Worm (Caenorhabditis elegans): ENCODE data around the gene nhr-1.

The nhr-1 gene

DNA sequence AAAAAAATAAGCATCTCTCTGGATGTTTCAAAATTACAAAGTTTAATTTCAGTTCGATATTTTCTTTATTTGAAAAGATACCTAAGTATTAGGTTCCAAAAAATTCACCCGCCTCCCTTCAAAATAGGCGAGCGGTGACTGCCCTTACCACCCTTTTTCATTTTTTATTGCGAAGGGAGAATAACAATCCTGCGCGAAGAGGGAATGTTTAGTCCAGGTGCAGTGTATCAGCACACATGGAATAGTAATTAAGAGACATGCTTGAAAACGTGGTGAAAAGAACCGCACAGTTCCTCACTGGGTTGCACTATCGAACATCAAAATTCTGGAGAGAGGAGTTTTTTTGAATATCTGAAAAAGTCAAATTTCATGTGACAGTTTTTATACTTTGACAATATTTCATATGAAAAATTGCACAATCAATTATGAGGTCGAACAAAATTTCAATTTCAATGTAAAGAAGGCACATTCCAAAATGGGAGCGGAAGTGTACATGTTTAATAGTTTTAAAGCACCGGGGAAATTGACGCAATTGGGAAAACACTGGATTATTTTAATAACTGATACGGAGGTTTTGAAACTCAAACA is 30.6 kb downstream of the nhr-1 start (continued):
- no peak for TF ChIP-seq nhr-25 (tag; optimal IDR thresholded peaks at IDR 0.05; ENCODE audit: borderline replicate concordance, insufficient read depth)
- peak; percentile 95 for TF ChIP-seq F37D6.2 (tag; optimal IDR thresholded peaks at IDR 0.05)
- TF ChIP-seq mxl-2 (GFP tag; conservative IDR thresholded peaks at IDR 0.05) = peak; percentile 48; the same call in 1 of the 2 replicates
- TF ChIP-seq lin-15B (tag; optimal IDR thresholded peaks at IDR 0.05) = no peak
- TF ChIP-seq spr-1 (tag; optimal IDR thresholded peaks at IDR 0.05) = peak; percentile 92
- peak; percentile 91 for TF ChIP-seq ctbp-1 (GFP tag; IDR thresholded peaks at IDR 0.05)
- no peak for TF ChIP-seq zip-11 (GFP tag; IDR thresholded peaks at IDR 0.05)
- TF ChIP-seq fkh-10 (GFP tag; optimal IDR thresholded peaks at IDR 0.05) = peak; percentile 52
- TF ChIP-seq nhr-10 (tag; optimal IDR thresholded peaks at IDR 0.05) = no peak
- no peak for TF ChIP-seq nhr-111 (GFP tag; optimal IDR thresholded peaks at IDR 0.05)
- peak; percentile 90 for TF ChIP-seq saeg-2 (GFP tag; IDR thresholded peaks at IDR 0.05)
- TF ChIP-seq nhr-237 (tag; optimal IDR thresholded peaks at IDR 0.05) = peak; percentile 41
- TF ChIP-seq ama-1 (optimal IDR thresholded peaks at IDR 0.05) = no peak
- no peak for TF ChIP-seq cey-2 (tag; optimal IDR thresholded peaks at IDR 0.05; ENCODE audit: borderline replicate concordance, insufficient read depth)
- TF ChIP-seq nhr-102 (tag; optimal IDR thresholded peaks at IDR 0.05) = peak; percentile 97
- TF ChIP-seq madf-5 (GFP tag; IDR thresholded peaks at IDR 0.05) = peak in 1 of 2 experiments; percentile 90; a peak in 1 of 4 replicates
- TF ChIP-seq pqm-1 (tag; optimal IDR thresholded peaks at IDR 0.05) = no peak
- no peak for TF ChIP-seq snpc-4 (tag; optimal IDR thresholded peaks at IDR 0.05)
- TF ChIP-seq dmd-8 (GFP tag; IDR thresholded peaks at IDR 0.05) = no peak
- no peak for TF ChIP-seq gei-8 (GFP tag; optimal IDR thresholded peaks at IDR 0.05)
- no peak for TF ChIP-seq attf-4 (tag; optimal IDR thresholded peaks at IDR 0.05)
- TF ChIP-seq mes-2 (tag; optimal IDR thresholded peaks at IDR 0.05; ENCODE audit: poor library complexity, severe bottlenecking) = peak; percentile 93
- no peak for TF ChIP-seq set-16 (GFP tag; IDR thresholded peaks at IDR 0.05)
- TF ChIP-seq R02D3.7 (tag; optimal IDR thresholded peaks at IDR 0.05) = no peak
- no peak for TF ChIP-seq fos-1 (tag; optimal IDR thresholded peaks at IDR 0.05)
- TF ChIP-seq sdz-12 (GFP tag; optimal IDR thresholded peaks at IDR 0.05) = no peak
- TF ChIP-seq Y105C5A.15 (GFP tag; IDR thresholded peaks at IDR 0.05) = no peak
- peak; percentile 53 for TF ChIP-seq hlh-30 (tag; optimal IDR thresholded peaks at IDR 0.05; ENCODE audit: insufficient read depth)
- TF ChIP-seq F44E2.7 (GFP tag; IDR thresholded peaks at IDR 0.05) = no peak
- peak; percentile 79 for TF ChIP-seq mxl-3 (GFP tag; optimal IDR thresholded peaks at IDR 0.05)
- TF ChIP-seq tag-97 (GFP tag; IDR thresholded peaks at IDR 0.05) = no peak
- peak; percentile 94 for TF ChIP-seq madf-9 (GFP tag; conservative IDR thresholded peaks at IDR 0.05)
- no peak for TF ChIP-seq nhr-76 (tag; optimal IDR thresholded peaks at IDR 0.05)
- peak; percentile 68 for TF ChIP-seq ztf-7 (tag; optimal IDR thresholded peaks at IDR 0.05)
- TF ChIP-seq T20F7.1 (GFP tag; optimal IDR thresholded peaks at IDR 0.05) = peak; percentile 84
- TF ChIP-seq lsy-2 (tag; optimal IDR thresholded peaks at IDR 0.05) = peak; percentile 61 to 82
- peak; percentile 46 for TF ChIP-seq zag-1 (tag; optimal IDR thresholded peaks at IDR 0.05)
- TF ChIP-seq mep-1 (tag; optimal IDR thresholded peaks at IDR 0.05) = peak; percentile 91

- TF ChIP-seq lin-1 (GFP tag; IDR thresholded peaks at IDR 0.05) = 0 out of 2 replicates have a peak, but pooled peaks have one; percentile 28
- TF ChIP-seq vab-7 (GFP tag; IDR thresholded peaks at IDR 0.05) = peak; percentile 74
- TF ChIP-seq T20F7.1 (GFP tag; optimal IDR thresholded peaks at IDR 0.05) = peak; percentile 40
- no peak for TF ChIP-seq F26F4.8 (GFP tag; conservative IDR thresholded peaks at IDR 0.05)
- TF ChIP-seq nhr-10 (tag; optimal IDR thresholded peaks at IDR 0.05) = no peak
- TF ChIP-seq lir-3 (tag; optimal IDR thresholded peaks at IDR 0.05) = no peak
- TF ChIP-seq jun-1 (tag; optimal IDR thresholded peaks at IDR 0.05) = no peak
- no peak for TF ChIP-seq D1046.2 (GFP tag; IDR thresholded peaks at IDR 0.05)
- TF ChIP-seq ces-1 (GFP tag; optimal IDR thresholded peaks at IDR 0.05) = no peak
- peak; percentile 63 for TF ChIP-seq mep-1 (tag; optimal IDR thresholded peaks at IDR 0.05)
- TF ChIP-seq ceh-32 (tag; optimal IDR thresholded peaks at IDR 0.05; ENCODE audit: poor library complexity) = no peak
- TF ChIP-seq T26A8.4 (GFP tag; IDR thresholded peaks at IDR 0.05) = peak; percentile 83
- TF ChIP-seq ceh-44 (GFP tag; IDR thresholded peaks at IDR 0.05) = no peak
- no peak for TF ChIP-seq unc-130 (GFP tag; optimal IDR thresholded peaks at IDR 0.05)
- TF ChIP-seq unc-62 (GFP tag; optimal IDR thresholded peaks at IDR 0.05 in 1 of 2) = no peak
- TF ChIP-seq unc-62 (tag; optimal IDR thresholded peaks at IDR 0.05) = no peak
- no peak for TF ChIP-seq nhr-6 (tag; optimal IDR thresholded peaks at IDR 0.05)
- peak; percentile 74 for TF ChIP-seq nhr-77 (tag; optimal IDR thresholded peaks at IDR 0.05)
- TF ChIP-seq mxl-2 (GFP tag; conservative IDR thresholded peaks at IDR 0.05) = no peak
These were observed 31.6 kb downstream of the nhr-1 start for ce11 chrX:17545498-17545897.
